Fruit fly (Drosophila melanogaster) whole organism, prepupa: ENCODE results near the gene Pvf2.

Source experiments
- Blimp-1 ChIP-seq: fragments of 200-800 bp; sonication (Bioruptor generic); optimal IDR thresholded peaks from 3 replicates; lab custom pipeline; 2017; ENCODE audit warnings: missing biosample characterization, missing genetic modification characterization, mild to moderate bottlenecking, moderate library complexity, missing genetic modification reagents
- CG10669 ChIP-seq: fragments of 200-800 bp; sonication (Bioruptor generic); optimal IDR thresholded peaks from 3 replicates; lab custom pipeline; 2018; ENCODE audit warnings: missing biosample characterization, mild to moderate bottlenecking, missing genetic modification characterization, moderate library complexity
- CG11294 ChIP-seq: fragments of 200-800 bp; sonication (Bioruptor generic); IDR thresholded peaks from 2 replicates; pipeline ENCODE4 v1.3.6; 2022; ENCODE audit warnings: missing biosample characterization, missing genetic modification characterization
- CG11762 ChIP-seq: fragments of 200-800 bp; sonication (Bioruptor generic); optimal IDR thresholded peaks from 3 replicates; lab custom pipeline; 2016; ENCODE audit warnings: missing biosample characterization, missing genetic modification characterization; ENCODE audit not compliant: insufficient read depth
- CG11902 ChIP-seq: fragments of 200-800 bp; sonication (Bioruptor generic); optimal IDR thresholded peaks from 3 replicates; lab custom pipeline; 2016; ENCODE audit warnings: missing biosample characterization, missing genetic modification characterization
- CG15336 ChIP-seq: fragments of 200-800 bp; sonication (Bioruptor generic); IDR thresholded peaks from 2 replicates; pipeline ENCODE4 v1.3.6; 2022; ENCODE audit warnings: missing biosample characterization, missing genetic modification characterization
- CG1621 ChIP-seq: fragments of 200-800 bp; sonication (Bioruptor generic); optimal IDR thresholded peaks from 3 replicates; lab custom pipeline; 2018; ENCODE audit warnings: missing biosample characterization, mild to moderate bottlenecking, missing genetic modification characterization
- CG16779 ChIP-seq: fragments of 200-800 bp; sonication (Bioruptor generic); optimal IDR thresholded peaks from 3 replicates; lab custom pipeline; 2017; ENCODE audit warnings: missing biosample characterization, mild to moderate bottlenecking, missing genetic modification characterization
- CG3032 ChIP-seq: fragments of 200-800 bp; optimal IDR thresholded peaks from 2 replicates; lab custom pipeline; 2019; ENCODE audit warnings: missing biosample characterization, mild to moderate bottlenecking, missing genetic modification characterization, moderate library complexity
- CG31627 ChIP-seq: fragments of 200-800 bp; sonication (Bioruptor generic); optimal IDR thresholded peaks from 3 replicates; lab custom pipeline; 2016; ENCODE audit warnings: missing biosample characterization, missing genetic modification characterization
- CG32006 ChIP-seq: fragments of 200-800 bp; sonication (Bioruptor generic); optimal IDR thresholded peaks from 3 replicates; lab custom pipeline; 2017; ENCODE audit warnings: missing biosample characterization, mild to moderate bottlenecking, missing genetic modification characterization
- CG3919 ChIP-seq: fragments of 200-800 bp; sonication (Bioruptor generic); optimal IDR thresholded peaks from 3 replicates; lab custom pipeline; 2016; ENCODE audit warnings: missing biosample characterization, missing genetic modification characterization
- CG4318 ChIP-seq: fragments of 200-800 bp; sonication (Bioruptor generic); optimal IDR thresholded peaks from 3 replicates; lab custom pipeline; 2017; ENCODE audit warnings: missing biosample characterization, mild to moderate bottlenecking, missing genetic modification characterization
- CG6163 ChIP-seq: fragments of 200-800 bp; sonication (Bioruptor generic); IDR thresholded peaks from 3 replicates; pipeline ENCODE4 v1.3.6; 2022; ENCODE audit warnings: missing biosample characterization, missing genetic modification characterization
- CG6276 ChIP-seq: fragments of 200-800 bp; sonication (Bioruptor generic); optimal IDR thresholded peaks from 2 replicates; lab custom pipeline; 2017; ENCODE audit warnings: missing biosample characterization, mild to moderate bottlenecking, missing genetic modification characterization
- CG6808 ChIP-seq: fragments of 200-800 bp; sonication (Bioruptor generic); optimal IDR thresholded peaks from 3 replicates; lab custom pipeline; 2017; ENCODE audit warnings: missing biosample characterization, missing genetic modification characterization, mild to moderate bottlenecking, moderate library complexity, missing genetic modification reagents
- CG6854 ChIP-seq: fragments of 200-800 bp; sonication (Bioruptor generic); optimal IDR thresholded peaks from 2 replicates; lab custom pipeline; 2017; ENCODE audit warnings: missing biosample characterization, mild to moderate bottlenecking, missing genetic modification characterization
- CG7368 ChIP-seq: fragments of 200-800 bp; sonication (Bioruptor generic); optimal IDR thresholded peaks from 3 replicates; lab custom pipeline; 2016; ENCODE audit warnings: missing biosample characterization, missing genetic modification characterization
- CG8119 ChIP-seq: fragments of 200-800 bp; sonication (Bioruptor generic); IDR thresholded peaks from 3 replicates; pipeline ENCODE4 v1.3.6; 2022; ENCODE audit warnings: missing biosample characterization, missing genetic modification characterization
- CG8319 ChIP-seq: fragments of 200-800 bp; sonication (Bioruptor generic); optimal IDR thresholded peaks from 3 replicates; lab custom pipeline; 2016; ENCODE audit warnings: missing biosample characterization, missing genetic modification characterization
- CG8632 ChIP-seq: fragments of 200-800 bp; sonication (Bioruptor generic); optimal IDR thresholded peaks from 3 replicates; lab custom pipeline; 2016; ENCODE audit warnings: missing biosample characterization, missing genetic modification characterization
- Eip75B ChIP-seq: fragments of 200-800 bp; sonication (Bioruptor generic); optimal IDR thresholded peaks from 3 replicates; lab custom pipeline; 2016; ENCODE audit warnings: missing biosample characterization, missing genetic modification characterization
- Eip78C ChIP-seq: fragments of 200-800 bp; sonication (Bioruptor generic); peaks from one replicate; lab custom pipeline; 2016; ENCODE audit warnings: missing biosample characterization, missing genetic modification characterization
- Eip93F ChIP-seq: fragments of 200-800 bp; sonication (Bioruptor generic); optimal IDR thresholded peaks from 2 replicates; lab custom pipeline; 2016; ENCODE audit warnings: missing biosample characterization, mild to moderate bottlenecking, missing genetic modification characterization
- Ets96B ChIP-seq: fragments of 200-800 bp; optimal IDR thresholded peaks from 2 replicates; lab custom pipeline; 2019; ENCODE audit warnings: missing biosample characterization, mild to moderate bottlenecking, missing genetic modification characterization, moderate library complexity
- Gug ChIP-seq: fragments of 200-800 bp; sonication (Bioruptor generic); IDR thresholded peaks from 2 replicates; pipeline ENCODE4 v1.3.6; 2022; ENCODE audit warnings: missing biosample characterization, missing genetic modification characterization
- Hr38 ChIP-seq: sonication (Bioruptor generic); optimal IDR thresholded peaks from 2 replicates; lab custom pipeline; 2016; ENCODE audit warnings: missing biosample characterization, missing genetic modification characterization
- Hr39 ChIP-seq: fragments of 200-800 bp; sonication (Bioruptor generic); optimal IDR thresholded peaks from 2 replicates; lab custom pipeline; 2016; ENCODE audit warnings: missing biosample characterization, missing genetic modification characterization
- Hr4 ChIP-seq: fragments of 200-800 bp; sonication (Bioruptor generic); optimal IDR thresholded peaks from 3 replicates; lab custom pipeline; 2016; ENCODE audit warnings: missing biosample characterization, missing genetic modification characterization
- Lpt ChIP-seq: fragments of 200-800 bp; sonication (Bioruptor generic); optimal IDR thresholded peaks from 3 replicates; lab custom pipeline; 2016; ENCODE audit warnings: missing biosample characterization, missing genetic modification characterization
- Met ChIP-seq: fragments of 200-800 bp; sonication (Bioruptor generic); optimal IDR thresholded peaks from 3 replicates; lab custom pipeline; 2016; ENCODE audit warnings: missing biosample characterization, missing genetic modification characterization
- Smox ChIP-seq: fragments of 200-800 bp; sonication (Bioruptor generic); optimal IDR thresholded peaks from 3 replicates; lab custom pipeline; 2016; ENCODE audit warnings: missing biosample characterization, missing genetic modification characterization
- Sox15 ChIP-seq: fragments of 200-800 bp; sonication (Bioruptor generic); optimal IDR thresholded peaks from 3 replicates; lab custom pipeline; 2016; ENCODE audit warnings: missing biosample characterization, missing genetic modification characterization
- achi ChIP-seq: fragments of 200-800 bp; sonication (Bioruptor generic); optimal IDR thresholded peaks from 3 replicates; lab custom pipeline; 2016; ENCODE audit warnings: missing biosample characterization, missing genetic modification characterization
- acj6 ChIP-seq: fragments of 200-800 bp; sonication (Bioruptor generic); optimal IDR thresholded peaks from 3 replicates; lab custom pipeline; 2016; ENCODE audit warnings: missing biosample characterization, missing genetic modification characterization
- dsx ChIP-seq: fragments of 200-800 bp; optimal IDR thresholded peaks from 3 replicates; lab custom pipeline; 2019; ENCODE audit warnings: missing biosample characterization, mild to moderate bottlenecking, missing genetic modification characterization, moderate library complexity; ENCODE audit not compliant: poor library complexity, severe bottlenecking
- eg ChIP-seq: fragments of 200-800 bp; sonication (Bioruptor generic); IDR thresholded peaks from 3 replicates; pipeline ENCODE4 v1.3.6; 2022; ENCODE audit warnings: missing biosample characterization, missing genetic modification characterization
- esn ChIP-seq: fragments of 200-800 bp; sonication (Bioruptor generic); optimal IDR thresholded peaks from 2 replicates; lab custom pipeline; 2016; ENCODE audit warnings: missing biosample characterization, mild to moderate bottlenecking, missing genetic modification characterization, moderate library complexity
- fd59A ChIP-seq: fragments of 200-800 bp; sonication (Bioruptor generic); optimal IDR thresholded peaks from 2 replicates; lab custom pipeline; 2017; ENCODE audit warnings: missing biosample characterization, mild to moderate bottlenecking, missing genetic modification characterization, missing genetic modification reagents
- fkh ChIP-seq: fragments of 200-800 bp; sonication (Bioruptor generic); optimal IDR thresholded peaks from 3 replicates; lab custom pipeline; 2017; ENCODE audit warnings: missing biosample characterization, mild to moderate bottlenecking, missing genetic modification characterization, moderate library complexity
- lz ChIP-seq: fragments of 200-800 bp; sonication (Bioruptor generic); optimal IDR thresholded peaks from 3 replicates; lab custom pipeline; 2016; ENCODE audit warnings: missing biosample characterization, missing genetic modification characterization
- net ChIP-seq: fragments of 200-800 bp; sonication (Bioruptor generic); optimal IDR thresholded peaks from 3 replicates; lab custom pipeline; 2016; ENCODE audit warnings: missing biosample characterization, missing genetic modification characterization
- pdm3 ChIP-seq: fragments of 200-800 bp; sonication (Bioruptor generic); optimal IDR thresholded peaks from 3 replicates; lab custom pipeline; 2016; ENCODE audit warnings: missing biosample characterization, missing genetic modification characterization
- spab ChIP-seq: fragments of 200-800 bp; sonication (Bioruptor generic); optimal IDR thresholded peaks from 2 replicates; lab custom pipeline; 2017; ENCODE audit warnings: missing biosample characterization, mild to moderate bottlenecking, missing genetic modification characterization, missing genetic modification reagents
- ss ChIP-seq, 2 experiments: fragments of 200-800 bp; sonication (Bioruptor generic); optimal IDR thresholded peaks; 2 replicates in 1 of 2; 3 replicates in 1 of 2; lab custom pipeline; 2017 to 2018; ENCODE audit warnings: mild to moderate bottlenecking in 2 of 2, missing biosample characterization in 2 of 2, missing genetic modification characterization in 2 of 2, moderate library complexity in 1 of 2
- svp ChIP-seq: fragments of 200-800 bp; sonication (Bioruptor generic); peaks from one replicate; lab custom pipeline; 2016; ENCODE audit warnings: missing biosample characterization, missing genetic modification characterization
- topi ChIP-seq: fragments of 200-800 bp; sonication (Bioruptor generic); optimal IDR thresholded peaks from 3 replicates; lab custom pipeline; 2016; ENCODE audit warnings: missing biosample characterization, missing genetic modification characterization
- vri ChIP-seq: fragments of 200-800 bp; sonication (Bioruptor generic); optimal IDR thresholded peaks from 3 replicates; lab custom pipeline; 2016; ENCODE audit warnings: missing biosample characterization, mild to moderate bottlenecking, missing genetic modification characterization

Pvf2 gene

DNA sequence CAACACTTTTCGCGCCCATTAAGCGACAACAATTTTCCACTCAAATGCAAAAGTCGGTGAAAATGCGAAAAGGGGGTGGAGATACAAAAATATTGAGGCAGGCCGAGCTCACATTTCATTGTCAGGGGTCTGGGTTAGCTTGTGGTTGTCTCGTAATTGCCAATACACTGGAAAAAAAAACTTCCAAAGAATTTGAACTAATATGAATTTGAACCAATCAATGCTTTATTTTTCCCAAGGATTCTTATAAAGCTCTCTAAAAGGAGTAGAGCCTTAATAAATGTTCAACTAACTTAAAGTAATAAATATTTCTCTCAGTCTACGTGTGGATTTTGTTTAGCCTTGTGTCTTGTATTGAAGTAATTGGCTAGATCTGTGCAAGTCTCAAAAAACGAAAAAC is 11.4 kb downstream of the Pvf2 start (continued):
- peak; percentile 1 for TF ChIP-seq CG8632 (GFP tag; lab: Kevin White, UChicago)
- no peak for TF ChIP-seq CG8319 (GFP tag; lab: Kevin White, UChicago)
- TF ChIP-seq CG6163 (GFP tag; lab: Robert Waterston, UW): peak; percentile 77; the same call in 2 of the 3 replicates
- peak; percentile 52 for TF ChIP-seq Lpt (GFP tag; lab: Kevin White, UChicago)
- peak; percentile 82 for TF ChIP-seq eg (GFP tag; lab: Robert Waterston, UW)
- peak; percentile 59 for TF ChIP-seq Gug
- peak; percentile 80 for TF ChIP-seq CG32006 (GFP tag; lab: Kevin White, UChicago)
- TF ChIP-seq acj6: peak; percentile 45
- TF ChIP-seq CG11902 (GFP tag; lab: Kevin White, UChicago): no peak
- peak; percentile 43 for TF ChIP-seq CG4318 (GFP tag; lab: Kevin White, UChicago)
- peak; percentile 14 for TF ChIP-seq CG31627
- TF ChIP-seq CG15336 (GFP tag; lab: Robert Waterston, UW): peak; percentile 77
- no peak for TF ChIP-seq vri (GFP tag; lab: Kevin White, UChicago)
- TF ChIP-seq CG7368 (GFP tag; lab: Kevin White, UChicago): peak; percentile 1

DNA sequence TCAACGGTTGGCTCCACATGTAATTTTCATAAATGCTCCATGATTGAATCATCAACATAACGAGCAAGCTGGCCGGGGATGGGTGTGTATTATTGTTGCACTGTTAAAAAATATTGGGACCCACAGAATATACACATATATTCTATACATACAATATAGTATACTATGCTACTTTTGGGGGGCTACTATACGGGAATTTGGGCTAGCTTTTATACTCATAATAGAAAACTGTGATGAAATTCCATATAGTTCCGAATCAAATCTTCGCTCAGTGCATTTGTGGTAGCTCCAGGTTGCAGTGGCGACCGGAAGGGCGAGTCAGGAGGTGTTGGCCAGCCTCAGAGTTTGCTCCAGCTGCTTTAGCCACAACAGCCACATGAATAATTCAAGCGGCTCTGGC is 12.6 kb downstream of the Pvf2 start:
- TF ChIP-seq lz (GFP tag; lab: Kevin White, UChicago) (peak; percentile 1), fkh (GFP tag; lab: Kevin White, UChicago) (no peak), Smox (GFP tag; lab: Kevin White, UChicago) (no peak), ss (GFP tag; optimal IDR thresholded peaks at IDR 0.05; lab: Kevin White, UChicago) (peak; percentile 39 to 68), spab (GFP tag; lab: Kevin White, UChicago) (peak; percentile 26), Hr39 (GFP tag; lab: Kevin White, UChicago) (no peak), CG8119 (GFP tag; lab: Robert Waterston, UW) (peak; percentile 50; the same call in 1 of the 3 replicates), topi (peak; percentile 40), eg (GFP tag; lab: Robert Waterston, UW) (no peak), Blimp-1 (no peak), CG6276 (no peak), CG16779 (tag; lab: Kevin White, UChicago) (no peak), vri (GFP tag; lab: Kevin White, UChicago) (no peak), CG3919 (GFP tag; lab: Kevin White, UChicago) (no peak), CG11294 (GFP tag; lab: Robert Waterston, UW) (0 out of 2 replicates have a peak, but pooled peaks have one; percentile 30), CG1621 (tag; lab: Kevin White, UChicago) (peak; percentile 63), CG8632 (GFP tag; lab: Kevin White, UChicago) (peak; percentile 24), Met (GFP tag; lab: Kevin White, UChicago) (peak; percentile 37), CG11762 (GFP tag; lab: Kevin White, UChicago) (peak; percentile 25), Gug (peak; percentile 56; the same call in 1 of the 2 replicates), Eip93F (GFP tag; lab: Kevin White, UChicago) (no peak), pdm3 (GFP tag; lab: Kevin White, UChicago) (peak; percentile 54), CG6163 (GFP tag; lab: Robert Waterston, UW) (peak; percentile 83), net (GFP tag; lab: Kevin White, UChicago) (no peak), dsx (GFP tag; lab: Kevin White, UChicago) (peak; percentile 73), CG6808 (GFP tag; lab: Kevin White, UChicago) (peak; percentile 73), Hr38 (GFP tag; lab: Kevin White, UChicago) (no peak), Eip75B (peak; percentile 67), fd59A (GFP tag; lab: Kevin White, UChicago) (peak; percentile 52), Lpt (GFP tag; lab: Kevin White, UChicago) (peak; percentile 52), CG6854 (no peak), Hr4 (GFP tag; lab: Kevin White, UChicago) (peak; percentile 49), CG4318 (GFP tag; lab: Kevin White, UChicago) (peak; percentile 14), esn (GFP tag; lab: Kevin White, UChicago) (no peak), CG3032 (tag; lab: Kevin White, UChicago) (peak; percentile 67), CG32006 (GFP tag; lab: Kevin White, UChicago) (no peak), Eip78C (GFP tag; lab: Kevin White, UChicago) (peak; percentile 90), achi (peak; percentile 65), svp (GFP tag; lab: Kevin White, UChicago) (peak; percentile 73), acj6 (peak; percentile 59), CG15336 (GFP tag; lab: Robert Waterston, UW) (peak; percentile 66), CG10669 (GFP tag; lab: Kevin White, UChicago) (peak; percentile 69), CG7368 (GFP tag; lab: Kevin White, UChicago) (peak; percentile 61), Ets96B (peak; percentile 66), Sox15 (GFP tag; lab: Kevin White, UChicago) (peak; percentile 11)
